Fruit fly (Drosophila melanogaster) whole organism, prepupa: Measurements from ENCODE around the gene ninaE.

ENCODE experiments used
- CG10631 ChIP-seq: fragments of 200-800 bp; sonication (Bioruptor generic); optimal IDR thresholded peaks from 2 replicates; lab custom pipeline; 2016; ENCODE audit warnings: missing biosample characterization, missing genetic modification characterization
- CG10669 ChIP-seq: fragments of 200-800 bp; sonication (Bioruptor generic); optimal IDR thresholded peaks from 3 replicates; lab custom pipeline; 2018; ENCODE audit warnings: missing biosample characterization, mild to moderate bottlenecking, missing genetic modification characterization, moderate library complexity
- CG11294 ChIP-seq: fragments of 200-800 bp; sonication (Bioruptor generic); IDR thresholded peaks from 2 replicates; pipeline ENCODE4 v1.3.6; 2022; ENCODE audit warnings: missing biosample characterization, missing genetic modification characterization
- CG11762 ChIP-seq: fragments of 200-800 bp; sonication (Bioruptor generic); optimal IDR thresholded peaks from 3 replicates; lab custom pipeline; 2016; ENCODE audit warnings: missing biosample characterization, missing genetic modification characterization; ENCODE audit not compliant: insufficient read depth
- CG15336 ChIP-seq: fragments of 200-800 bp; sonication (Bioruptor generic); IDR thresholded peaks from 2 replicates; pipeline ENCODE4 v1.3.6; 2022; ENCODE audit warnings: missing biosample characterization, missing genetic modification characterization
- CG1621 ChIP-seq: fragments of 200-800 bp; sonication (Bioruptor generic); optimal IDR thresholded peaks from 3 replicates; lab custom pipeline; 2018; ENCODE audit warnings: missing biosample characterization, mild to moderate bottlenecking, missing genetic modification characterization
- CG3032 ChIP-seq: fragments of 200-800 bp; optimal IDR thresholded peaks from 2 replicates; lab custom pipeline; 2019; ENCODE audit warnings: missing biosample characterization, mild to moderate bottlenecking, missing genetic modification characterization, moderate library complexity
- CG31627 ChIP-seq: fragments of 200-800 bp; sonication (Bioruptor generic); optimal IDR thresholded peaks from 3 replicates; lab custom pipeline; 2016; ENCODE audit warnings: missing biosample characterization, missing genetic modification characterization
- CG32006 ChIP-seq: fragments of 200-800 bp; sonication (Bioruptor generic); optimal IDR thresholded peaks from 3 replicates; lab custom pipeline; 2017; ENCODE audit warnings: missing biosample characterization, mild to moderate bottlenecking, missing genetic modification characterization
- CG34406 ChIP-seq: fragments of 200-800 bp; sonication (Bioruptor generic); optimal IDR thresholded peaks from 3 replicates; lab custom pipeline; 2016; ENCODE audit warnings: missing biosample characterization, missing genetic modification characterization
- CG3919 ChIP-seq: fragments of 200-800 bp; sonication (Bioruptor generic); optimal IDR thresholded peaks from 3 replicates; lab custom pipeline; 2016; ENCODE audit warnings: missing biosample characterization, missing genetic modification characterization
- CG4318 ChIP-seq: fragments of 200-800 bp; sonication (Bioruptor generic); optimal IDR thresholded peaks from 3 replicates; lab custom pipeline; 2017; ENCODE audit warnings: missing biosample characterization, mild to moderate bottlenecking, missing genetic modification characterization
- CG6163 ChIP-seq: fragments of 200-800 bp; sonication (Bioruptor generic); IDR thresholded peaks from 3 replicates; pipeline ENCODE4 v1.3.6; 2022; ENCODE audit warnings: missing biosample characterization, missing genetic modification characterization
- CG6276 ChIP-seq: fragments of 200-800 bp; sonication (Bioruptor generic); optimal IDR thresholded peaks from 2 replicates; lab custom pipeline; 2017; ENCODE audit warnings: missing biosample characterization, mild to moderate bottlenecking, missing genetic modification characterization
- CG6808 ChIP-seq: fragments of 200-800 bp; sonication (Bioruptor generic); optimal IDR thresholded peaks from 3 replicates; lab custom pipeline; 2017; ENCODE audit warnings: missing biosample characterization, missing genetic modification characterization, mild to moderate bottlenecking, moderate library complexity, missing genetic modification reagents
- CG6854 ChIP-seq: fragments of 200-800 bp; sonication (Bioruptor generic); optimal IDR thresholded peaks from 2 replicates; lab custom pipeline; 2017; ENCODE audit warnings: missing biosample characterization, mild to moderate bottlenecking, missing genetic modification characterization
- CG7368 ChIP-seq: fragments of 200-800 bp; sonication (Bioruptor generic); optimal IDR thresholded peaks from 3 replicates; lab custom pipeline; 2016; ENCODE audit warnings: missing biosample characterization, missing genetic modification characterization
- CG8119 ChIP-seq: fragments of 200-800 bp; sonication (Bioruptor generic); IDR thresholded peaks from 3 replicates; pipeline ENCODE4 v1.3.6; 2022; ENCODE audit warnings: missing biosample characterization, missing genetic modification characterization
- CG8319 ChIP-seq: fragments of 200-800 bp; sonication (Bioruptor generic); optimal IDR thresholded peaks from 3 replicates; lab custom pipeline; 2016; ENCODE audit warnings: missing biosample characterization, missing genetic modification characterization
- CG8632 ChIP-seq: fragments of 200-800 bp; sonication (Bioruptor generic); optimal IDR thresholded peaks from 3 replicates; lab custom pipeline; 2016; ENCODE audit warnings: missing biosample characterization, missing genetic modification characterization
- CG9139 ChIP-seq: fragments of 200-800 bp; sonication (Bioruptor generic); optimal IDR thresholded peaks from 3 replicates; lab custom pipeline; 2017; ENCODE audit warnings: missing biosample characterization, mild to moderate bottlenecking, missing genetic modification characterization
- Eip75B ChIP-seq: fragments of 200-800 bp; sonication (Bioruptor generic); optimal IDR thresholded peaks from 3 replicates; lab custom pipeline; 2016; ENCODE audit warnings: missing biosample characterization, missing genetic modification characterization
- Eip78C ChIP-seq: fragments of 200-800 bp; sonication (Bioruptor generic); peaks from one replicate; lab custom pipeline; 2016; ENCODE audit warnings: missing biosample characterization, missing genetic modification characterization
- Eip93F ChIP-seq: fragments of 200-800 bp; sonication (Bioruptor generic); optimal IDR thresholded peaks from 2 replicates; lab custom pipeline; 2016; ENCODE audit warnings: missing biosample characterization, mild to moderate bottlenecking, missing genetic modification characterization
- Ets21C ChIP-seq: fragments of 200-800 bp; sonication (Bioruptor generic); optimal IDR thresholded peaks from 3 replicates; lab custom pipeline; 2016; ENCODE audit warnings: missing biosample characterization, missing genetic modification characterization
- Gug ChIP-seq: fragments of 200-800 bp; sonication (Bioruptor generic); IDR thresholded peaks from 2 replicates; pipeline ENCODE4 v1.3.6; 2022; ENCODE audit warnings: missing biosample characterization, missing genetic modification characterization
- Hr38 ChIP-seq: sonication (Bioruptor generic); optimal IDR thresholded peaks from 2 replicates; lab custom pipeline; 2016; ENCODE audit warnings: missing biosample characterization, missing genetic modification characterization
- Hr39 ChIP-seq: fragments of 200-800 bp; sonication (Bioruptor generic); optimal IDR thresholded peaks from 2 replicates; lab custom pipeline; 2016; ENCODE audit warnings: missing biosample characterization, missing genetic modification characterization
- Hr4 ChIP-seq: fragments of 200-800 bp; sonication (Bioruptor generic); optimal IDR thresholded peaks from 3 replicates; lab custom pipeline; 2016; ENCODE audit warnings: missing biosample characterization, missing genetic modification characterization
- Lpt ChIP-seq: fragments of 200-800 bp; sonication (Bioruptor generic); optimal IDR thresholded peaks from 3 replicates; lab custom pipeline; 2016; ENCODE audit warnings: missing biosample characterization, missing genetic modification characterization
- OdsH ChIP-seq: fragments of 200-800 bp; sonication (Bioruptor generic); optimal IDR thresholded peaks from 3 replicates; lab custom pipeline; 2016; ENCODE audit warnings: missing biosample characterization, missing genetic modification characterization
- Smox ChIP-seq: fragments of 200-800 bp; sonication (Bioruptor generic); optimal IDR thresholded peaks from 3 replicates; lab custom pipeline; 2016; ENCODE audit warnings: missing biosample characterization, missing genetic modification characterization
- Sox102F ChIP-seq: fragments of 200-800 bp; sonication (Bioruptor generic); optimal IDR thresholded peaks from 2 replicates; lab custom pipeline; 2016; ENCODE audit warnings: missing biosample characterization, mild to moderate bottlenecking, missing genetic modification characterization
- Sox14 ChIP-seq: fragments of 200-800 bp; sonication (Bioruptor generic); optimal IDR thresholded peaks from 3 replicates; lab custom pipeline; 2016; ENCODE audit warnings: missing biosample characterization, missing genetic modification characterization
- Sox15 ChIP-seq: fragments of 200-800 bp; sonication (Bioruptor generic); optimal IDR thresholded peaks from 3 replicates; lab custom pipeline; 2016; ENCODE audit warnings: missing biosample characterization, missing genetic modification characterization
- achi ChIP-seq: fragments of 200-800 bp; sonication (Bioruptor generic); optimal IDR thresholded peaks from 3 replicates; lab custom pipeline; 2016; ENCODE audit warnings: missing biosample characterization, missing genetic modification characterization
- acj6 ChIP-seq: fragments of 200-800 bp; sonication (Bioruptor generic); optimal IDR thresholded peaks from 3 replicates; lab custom pipeline; 2016; ENCODE audit warnings: missing biosample characterization, missing genetic modification characterization
- cyc ChIP-seq: fragments of 200-800 bp; sonication (Bioruptor generic); optimal IDR thresholded peaks from 3 replicates; lab custom pipeline; 2016; ENCODE audit warnings: missing biosample characterization, missing genetic modification characterization
- dac ChIP-seq: fragments of 200-800 bp; sonication (Bioruptor generic); optimal IDR thresholded peaks from 2 replicates; lab custom pipeline; 2017; ENCODE audit warnings: missing biosample characterization, mild to moderate bottlenecking, missing genetic modification characterization
- dsx ChIP-seq: fragments of 200-800 bp; optimal IDR thresholded peaks from 3 replicates; lab custom pipeline; 2019; ENCODE audit warnings: missing biosample characterization, mild to moderate bottlenecking, missing genetic modification characterization, moderate library complexity; ENCODE audit not compliant: poor library complexity, severe bottlenecking
- eg ChIP-seq: fragments of 200-800 bp; sonication (Bioruptor generic); IDR thresholded peaks from 3 replicates; pipeline ENCODE4 v1.3.6; 2022; ENCODE audit warnings: missing biosample characterization, missing genetic modification characterization
- esn ChIP-seq: fragments of 200-800 bp; sonication (Bioruptor generic); optimal IDR thresholded peaks from 2 replicates; lab custom pipeline; 2016; ENCODE audit warnings: missing biosample characterization, mild to moderate bottlenecking, missing genetic modification characterization, moderate library complexity
- fd85E ChIP-seq: fragments of 200-800 bp; sonication (Bioruptor generic); optimal IDR thresholded peaks from 3 replicates; lab custom pipeline; 2016; ENCODE audit warnings: missing biosample characterization, missing genetic modification characterization
- fkh ChIP-seq: fragments of 200-800 bp; sonication (Bioruptor generic); optimal IDR thresholded peaks from 3 replicates; lab custom pipeline; 2017; ENCODE audit warnings: missing biosample characterization, mild to moderate bottlenecking, missing genetic modification characterization, moderate library complexity
- lz ChIP-seq: fragments of 200-800 bp; sonication (Bioruptor generic); optimal IDR thresholded peaks from 3 replicates; lab custom pipeline; 2016; ENCODE audit warnings: missing biosample characterization, missing genetic modification characterization
- net ChIP-seq: fragments of 200-800 bp; sonication (Bioruptor generic); optimal IDR thresholded peaks from 3 replicates; lab custom pipeline; 2016; ENCODE audit warnings: missing biosample characterization, missing genetic modification characterization
- salr ChIP-seq, 2 experiments: fragments of 200-800 bp; sonication (Bioruptor generic); optimal IDR thresholded peaks; 3 replicates each; lab custom pipeline; 2016 to 2018; ENCODE audit warnings: missing biosample characterization in 2 of 2, missing genetic modification characterization in 2 of 2, mild to moderate bottlenecking in 1 of 2
- spab ChIP-seq: fragments of 200-800 bp; sonication (Bioruptor generic); optimal IDR thresholded peaks from 2 replicates; lab custom pipeline; 2017; ENCODE audit warnings: missing biosample characterization, mild to moderate bottlenecking, missing genetic modification characterization, missing genetic modification reagents
- svp ChIP-seq: fragments of 200-800 bp; sonication (Bioruptor generic); peaks from one replicate; lab custom pipeline; 2016; ENCODE audit warnings: missing biosample characterization, missing genetic modification characterization
- topi ChIP-seq: fragments of 200-800 bp; sonication (Bioruptor generic); optimal IDR thresholded peaks from 3 replicates; lab custom pipeline; 2016; ENCODE audit warnings: missing biosample characterization, missing genetic modification characterization
- vri ChIP-seq: fragments of 200-800 bp; sonication (Bioruptor generic); optimal IDR thresholded peaks from 3 replicates; lab custom pipeline; 2016; ENCODE audit warnings: missing biosample characterization, mild to moderate bottlenecking, missing genetic modification characterization

Gene ninaE

DNA sequence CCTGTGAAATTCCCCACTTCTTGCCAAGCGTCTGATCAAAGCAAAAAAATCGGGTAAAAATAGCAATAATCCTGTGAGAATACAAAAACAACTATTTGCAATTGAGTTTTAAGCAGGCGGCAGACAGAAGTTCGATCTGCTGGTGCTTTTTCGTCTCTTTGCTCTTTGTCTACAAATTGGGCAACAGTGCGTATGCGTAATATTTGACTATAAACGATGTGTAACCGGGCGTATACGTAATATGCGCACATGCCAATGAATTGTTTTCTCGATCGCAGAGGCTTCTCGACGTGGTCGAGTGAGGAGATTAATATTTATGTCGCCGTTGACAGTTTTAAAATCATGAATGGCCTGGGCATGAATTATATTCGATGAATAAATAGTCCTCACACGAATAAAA, 7.3 kb upstream of the ninaE start:
- TF ChIP-seq CG1621 (tag; lab: Kevin White, UChicago) = no peak
- TF ChIP-seq acj6 (GFP tag; lab: Kevin White, UChicago) = no peak
- no peak for TF ChIP-seq CG11294 (GFP tag; lab: Robert Waterston, UW)
- TF ChIP-seq Eip93F = no peak
- TF ChIP-seq CG9139 = no peak

- TF ChIP-seq topi (GFP tag; lab: Kevin White, UChicago) = no peak
- peak; percentile 33 for TF ChIP-seq cyc (GFP tag; lab: Kevin White, UChicago)
- no peak for TF ChIP-seq CG8319
- peak; percentile 37 for TF ChIP-seq Sox14 (GFP tag; lab: Kevin White, UChicago)
- TF ChIP-seq CG31627 (GFP tag; lab: Kevin White, UChicago) = peak; percentile 35
- TF ChIP-seq CG8119 = peak; percentile 58
- no peak for TF ChIP-seq Hr38 (GFP tag; lab: Kevin White, UChicago)
- TF ChIP-seq CG6276 (GFP tag; lab: Kevin White, UChicago) = no peak
- peak; percentile 56 for TF ChIP-seq CG6163 (GFP tag; lab: Robert Waterston, UW)
- peak; percentile 26 for TF ChIP-seq lz (GFP tag; lab: Kevin White, UChicago)
- TF ChIP-seq eg (GFP tag; lab: Robert Waterston, UW) = peak; percentile 66; the same call in 2 of the 3 replicates
- TF ChIP-seq CG10669 (GFP tag; lab: Kevin White, UChicago) = peak; percentile 16
- no peak for TF ChIP-seq CG7368
- TF ChIP-seq CG15336 (GFP tag; lab: Robert Waterston, UW) = peak; percentile 72
- TF ChIP-seq spab (GFP tag; lab: Kevin White, UChicago) = no peak
- TF ChIP-seq OdsH = peak; percentile 21
- no peak for TF ChIP-seq Ets21C (GFP tag; lab: Kevin White, UChicago)
- no peak for TF ChIP-seq esn (GFP tag; lab: Kevin White, UChicago)
- peak in 1 of 2 experiments; percentile 6 for TF ChIP-seq salr (GFP tag; optimal IDR thresholded peaks at IDR 0.05; lab: Kevin White, UChicago)
- TF ChIP-seq net (GFP tag; lab: Kevin White, UChicago) = no peak
- no peak for TF ChIP-seq Sox15 (GFP tag; lab: Kevin White, UChicago)
- TF ChIP-seq CG6854 (GFP tag; lab: Kevin White, UChicago) = no peak
- TF ChIP-seq Eip78C (GFP tag; lab: Kevin White, UChicago) = peak; percentile 78
- no peak for TF ChIP-seq Smox (GFP tag; lab: Kevin White, UChicago)
- TF ChIP-seq CG34406 (GFP tag; lab: Kevin White, UChicago) = no peak
- no peak for TF ChIP-seq fd85E (GFP tag; lab: Kevin White, UChicago)
- no peak for TF ChIP-seq CG1621 (tag; lab: Kevin White, UChicago)
- no peak for TF ChIP-seq CG6808 (GFP tag; lab: Kevin White, UChicago)
- peak; percentile 38 for TF ChIP-seq CG3919 (GFP tag; lab: Kevin White, UChicago)
- TF ChIP-seq CG11294 (GFP tag; lab: Robert Waterston, UW) = peak; percentile 58; the same call in 1 of the 2 replicates
- TF ChIP-seq CG32006 (GFP tag; lab: Kevin White, UChicago) = peak; percentile 48
- no peak for TF ChIP-seq CG4318
- peak; percentile 40 for TF ChIP-seq Hr39 (GFP tag; lab: Kevin White, UChicago)
- TF ChIP-seq Gug (GFP tag; lab: Robert Waterston, UW) = no peak
- TF ChIP-seq CG8632 = no peak
- TF ChIP-seq Eip75B (GFP tag; lab: Kevin White, UChicago) = no peak
- TF ChIP-seq CG10631 = peak; percentile 43
- peak; percentile 76 for TF ChIP-seq svp (GFP tag; lab: Kevin White, UChicago)
- no peak for TF ChIP-seq Sox102F
- TF ChIP-seq Hr4 (GFP tag; lab: Kevin White, UChicago) = peak; percentile 50
- no peak for TF ChIP-seq dac (GFP tag; lab: Kevin White, UChicago)
- TF ChIP-seq Lpt (GFP tag; lab: Kevin White, UChicago) = no peak
- no peak for TF ChIP-seq CG3032 (tag; lab: Kevin White, UChicago)
- TF ChIP-seq CG11762 (GFP tag; lab: Kevin White, UChicago) = no peak
- no peak for TF ChIP-seq dsx
- peak; percentile 32 for TF ChIP-seq achi
- TF ChIP-seq vri (GFP tag; lab: Kevin White, UChicago) = no peak
- TF ChIP-seq fkh = no peak
Measured at dm6 chr3R:19892046-19892445, 4.0 kb upstream of the ninaE start.
